Worm (Caenorhabditis elegans): Measurements from ENCODE around the gene ubc-22.

Gene ubc-22

DNA sequence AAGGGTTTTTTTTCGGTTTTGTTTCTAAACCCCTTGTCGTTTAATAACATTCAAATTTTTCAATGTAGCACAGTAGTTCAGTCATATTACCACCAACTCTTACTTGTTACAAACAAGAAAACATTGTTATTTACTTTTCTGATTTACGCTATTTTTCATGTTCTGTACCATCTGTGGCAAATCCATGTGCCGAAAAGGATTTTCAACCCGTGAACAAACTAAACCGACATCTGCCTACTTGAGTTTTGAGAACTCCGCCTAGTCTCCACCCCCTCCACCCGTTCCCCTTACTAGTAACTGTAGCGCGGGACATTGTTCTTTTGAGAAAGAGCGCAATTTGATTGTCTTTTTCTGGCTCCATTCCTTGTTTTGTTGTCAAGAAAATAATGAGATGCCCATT, 36.1 kb upstream of the ubc-22 start, which contains the start of gene ensh-1:
Gene ensh-1 (plus strand): TSS at position 301 of the 400 bp plus-strand sequence.
- TF ChIP-seq C34F6.9 (tag; optimal IDR thresholded peaks at IDR 0.05) (no peak), gmeb-1 (tag; optimal IDR thresholded peaks at IDR 0.05) (no peak), nhr-6 (tag; optimal IDR thresholded peaks at IDR 0.05) (no peak), ZK546.5 (tag; optimal IDR thresholded peaks at IDR 0.05) (no peak), fos-1 (tag; optimal IDR thresholded peaks at IDR 0.05) (no peak), aly-2 (tag; optimal IDR thresholded peaks at IDR 0.05) (no peak), ceh-82 (tag; optimal IDR thresholded peaks at IDR 0.05) (no peak), ztf-4 (tag; optimal IDR thresholded peaks at IDR 0.05) (no peak), lsy-2 (tag; optimal IDR thresholded peaks at IDR 0.05) (no peak), Y55F3AM.14 (GFP tag; optimal IDR thresholded peaks at IDR 0.05) (no peak), ama-1 (optimal IDR thresholded peaks at IDR 0.05) (no peak), mbf-1 (tag; optimal IDR thresholded peaks at IDR 0.05) (no peak), crh-2 (tag; optimal IDR thresholded peaks at IDR 0.05) (no peak), snpc-4 (tag; optimal IDR thresholded peaks at IDR 0.05) (no peak), nhr-12 (tag; optimal IDR thresholded peaks at IDR 0.05) (no peak), R02D3.7 (tag; optimal IDR thresholded peaks at IDR 0.05) (no peak)

- TF ChIP-seq nhr-77 (tag; optimal IDR thresholded peaks at IDR 0.05) (no peak), ztf-1 (GFP tag; conservative IDR thresholded peaks at IDR 0.05) (no peak), mab-5 (tag; optimal IDR thresholded peaks at IDR 0.05) (no peak), alr-1 (tag; optimal IDR thresholded peaks at IDR 0.05) (no peak), skn-1 (tag; optimal IDR thresholded peaks at IDR 0.05) (no peak), blmp-1 (tag; optimal IDR thresholded peaks at IDR 0.05; ENCODE audit: insufficient read depth) (no peak), aly-2 (tag; optimal IDR thresholded peaks at IDR 0.05) (no peak), unc-62 (GFP tag; optimal IDR thresholded peaks at IDR 0.05) (no peak), mdl-1 (tag; optimal IDR thresholded peaks at IDR 0.05) (no peak), elt-1 (tag; optimal IDR thresholded peaks at IDR 0.05) (no peak), snpc-4 (tag; optimal IDR thresholded peaks at IDR 0.05) (no peak), peb-1 (tag; optimal IDR thresholded peaks at IDR 0.05) (no peak), lin-11 (tag; optimal IDR thresholded peaks at IDR 0.05) (no peak), nhr-23 (tag; optimal IDR thresholded peaks at IDR 0.05) (no peak), sem-4 (tag; optimal IDR thresholded peaks at IDR 0.05) (no peak), nhr-129 (tag; optimal IDR thresholded peaks at IDR 0.05) (no peak), zag-1 (tag; optimal IDR thresholded peaks at IDR 0.05) (no peak)
Measured at ce11 chrX:8902920-8903319, 34.0 kb upstream of the ubc-22 start.

DNA sequence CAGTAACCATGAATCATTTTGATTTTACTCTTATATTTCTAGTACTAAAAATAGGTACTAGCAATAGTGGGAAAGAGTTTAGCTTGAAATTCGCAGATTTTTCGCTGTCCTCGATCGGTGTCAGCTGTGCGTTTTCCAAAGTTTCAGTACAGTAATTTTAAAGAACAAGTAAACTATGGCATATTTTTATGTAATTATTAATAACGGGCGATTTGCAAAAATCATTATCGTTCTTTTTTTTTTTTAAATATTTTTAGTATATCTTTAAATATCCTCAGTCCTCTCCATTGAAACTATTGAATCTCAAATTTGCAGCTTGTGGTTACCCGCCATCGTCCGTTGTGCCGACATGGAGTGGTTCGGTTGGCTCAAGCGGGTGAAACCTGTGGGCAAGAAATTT, 23.8 kb upstream of the ubc-22 start, which contains the start of gene C13E3.1:
Gene C13E3.1 (plus strand): TSS at position 301 of the 400 bp plus-strand sequence.
- TF ChIP-seq snpc-4 (tag; optimal IDR thresholded peaks at IDR 0.05): no peak
- no peak for TF ChIP-seq skn-1 (tag; optimal IDR thresholded peaks at IDR 0.05)
- TF ChIP-seq nhr-11 (tag; optimal IDR thresholded peaks at IDR 0.05): no peak
- no peak for TF ChIP-seq nhr-23 (tag; optimal IDR thresholded peaks at IDR 0.05)
- TF ChIP-seq ztf-11 (tag; optimal IDR thresholded peaks at IDR 0.05): no peak

DNA sequence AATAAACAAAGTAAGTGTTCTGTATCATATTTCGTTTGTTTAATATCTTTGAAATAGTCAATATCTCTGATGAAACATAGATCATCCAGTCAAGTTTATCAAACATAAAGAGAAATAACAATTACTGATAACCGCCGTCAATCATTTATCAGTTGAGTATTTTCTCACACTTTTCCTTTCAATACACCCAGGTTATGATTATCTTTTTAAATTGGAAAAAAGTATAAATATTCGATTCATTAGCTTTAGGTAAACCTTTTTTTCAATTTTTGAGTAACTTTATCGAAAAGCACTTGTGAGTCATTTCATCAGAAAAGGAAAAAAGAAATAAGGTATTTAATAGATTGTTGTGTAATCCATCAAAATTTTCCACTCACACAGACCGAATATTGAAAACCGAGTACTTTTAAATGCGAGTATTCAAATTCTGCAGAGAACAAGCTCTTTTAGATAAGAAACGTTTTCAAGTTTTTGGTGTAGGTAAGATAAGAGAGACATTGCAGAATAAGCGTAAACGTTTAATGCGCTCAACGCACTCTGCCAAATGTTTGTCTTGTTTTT, 22.5 kb upstream of the ubc-22 start:
- TF ChIP-seq dmd-4 (tag; optimal IDR thresholded peaks at IDR 0.05): no peak
- TF ChIP-seq alr-1 (tag; optimal IDR thresholded peaks at IDR 0.05): no peak
- no peak for TF ChIP-seq mdl-1 (tag; optimal IDR thresholded peaks at IDR 0.05)
- TF ChIP-seq ZK546.5 (tag; optimal IDR thresholded peaks at IDR 0.05): no peak
- TF ChIP-seq nhr-129 (tag; optimal IDR thresholded peaks at IDR 0.05): no peak
- no peak for TF ChIP-seq C34F6.9 (tag; optimal IDR thresholded peaks at IDR 0.05)
- no peak for TF ChIP-seq F13H6.1 (tag; optimal IDR thresholded peaks at IDR 0.05)
- TF ChIP-seq unc-62 (GFP tag; optimal IDR thresholded peaks at IDR 0.05): no peak
- no peak for TF ChIP-seq egl-27 (tag; optimal IDR thresholded peaks at IDR 0.05)
- no peak for TF ChIP-seq gmeb-1 (tag; optimal IDR thresholded peaks at IDR 0.05)
- TF ChIP-seq mbf-1 (tag; optimal IDR thresholded peaks at IDR 0.05): no peak
- TF ChIP-seq blmp-1 (tag; optimal IDR thresholded peaks at IDR 0.05; ENCODE audit: insufficient read depth): peak; percentile 29
- TF ChIP-seq nhr-21 (tag; optimal IDR thresholded peaks at IDR 0.05): no peak
- peak; percentile 13 for TF ChIP-seq fos-1 (tag; optimal IDR thresholded peaks at IDR 0.05)

Data from whole organism, L2 larva.